Worm (Caenorhabditis elegans) whole organism, late embryonic: ENCODE measurements around the gene dhs-29.

Source experiments
- C38D4.7 ChIP-seq: fragments of 200-800 bp; sonication (Bioruptor generic); optimal IDR thresholded peaks from 2 replicates; lab custom pipeline; 2018; ENCODE audit warnings: mild to moderate bottlenecking, missing genetic modification characterization, moderate library complexity, missing compliant biosample characterization
- F13H6.1 ChIP-seq: sonication (generic microtip); optimal IDR thresholded peaks from 2 replicates; lab custom pipeline; 2016; ENCODE audit warnings: missing genetic modification characterization, missing compliant biosample characterization
- K02D7.2 ChIP-seq: sonication (generic microtip); optimal IDR thresholded peaks from 2 replicates; lab custom pipeline; 2017; ENCODE audit warnings: mild to moderate bottlenecking, missing genetic modification characterization, missing compliant biosample characterization
- K09A11.1 ChIP-seq: sonication (generic microtip); optimal IDR thresholded peaks from 2 replicates; lab custom pipeline; 2017; ENCODE audit warnings: antibody characterized with exemption, mild to moderate bottlenecking, missing genetic modification characterization, missing compliant biosample characterization; ENCODE audit not compliant: insufficient read depth
- T23F11.4 ChIP-seq: fragments of 200-800 bp; sonication (Bioruptor generic); optimal IDR thresholded peaks from 2 replicates; lab custom pipeline; 2018; ENCODE audit warnings: mild to moderate bottlenecking, missing genetic modification characterization, missing compliant biosample characterization
- ceh-14 ChIP-seq: sonication (generic microtip); optimal IDR thresholded peaks from 2 replicates; lab custom pipeline; 2016; ENCODE audit warnings: missing genotype, missing genetic modification characterization, missing compliant biosample characterization
- ceh-19 ChIP-seq: fragments of 200-800 bp; sonication (Bioruptor generic); optimal IDR thresholded peaks from 2 replicates; lab custom pipeline; 2018; ENCODE audit warnings: mild to moderate bottlenecking, missing genetic modification characterization, missing compliant biosample characterization
- ceh-2 ChIP-seq: sonication (generic microtip); optimal IDR thresholded peaks from 2 replicates; lab custom pipeline; 2016; ENCODE audit warnings: missing genotype, missing genetic modification characterization, missing compliant biosample characterization
- ceh-22 ChIP-seq: sonication (generic microtip); optimal IDR thresholded peaks from 2 replicates; lab custom pipeline; 2017; ENCODE audit warnings: missing biosample characterization, missing genetic modification characterization
- ceh-24 ChIP-seq: sonication (generic microtip); optimal IDR thresholded peaks from 2 replicates; lab custom pipeline; 2016; ENCODE audit warnings: mild to moderate bottlenecking, missing genetic modification characterization, missing compliant biosample characterization
- ceh-31 ChIP-seq: sonication (generic microtip); optimal IDR thresholded peaks from 2 replicates; lab custom pipeline; 2016; ENCODE audit warnings: missing genetic modification characterization, missing compliant biosample characterization
- ceh-34 ChIP-seq: sonication (generic microtip); optimal IDR thresholded peaks from 2 replicates; lab custom pipeline; 2016; ENCODE audit warnings: mild to moderate bottlenecking, missing genetic modification characterization, missing compliant biosample characterization
- ceh-45 ChIP-seq: fragments of 200-800 bp; sonication (Bioruptor generic); IDR thresholded peaks from 2 replicates; pipeline ENCODE4 v1.3.6; 2022; ENCODE audit warnings: missing genetic modification reagents, missing genetic modification characterization, missing compliant biosample characterization
- ceh-9 ChIP-seq: sonication (generic microtip); optimal IDR thresholded peaks from 2 replicates; lab custom pipeline; 2016; ENCODE audit warnings: mild to moderate bottlenecking, missing genetic modification characterization, inconsistent platforms, missing compliant biosample characterization
- che-1 ChIP-seq: sonication (generic microtip); optimal IDR thresholded peaks from 2 replicates; lab custom pipeline; 2016; ENCODE audit warnings: mild to moderate bottlenecking, missing genetic modification characterization, missing compliant biosample characterization
- dmd-4 ChIP-seq: sonication (generic microtip); optimal IDR thresholded peaks from 2 replicates; lab custom pipeline; 2016; ENCODE audit warnings: borderline replicate concordance, missing genetic modification characterization, missing compliant biosample characterization
- dve-1 ChIP-seq: sonication (generic microtip); optimal IDR thresholded peaks from 2 replicates; lab custom pipeline; 2017; ENCODE audit warnings: antibody characterized with exemption, mild to moderate bottlenecking, missing genetic modification characterization, missing compliant biosample characterization
- ets-4 ChIP-seq: sonication (generic microtip); optimal IDR thresholded peaks from 2 replicates; lab custom pipeline; 2016; ENCODE audit warnings: missing genetic modification characterization, missing compliant biosample characterization
- eyg-1 ChIP-seq: sonication (generic microtip); optimal IDR thresholded peaks from 2 replicates; lab custom pipeline; 2016; ENCODE audit warnings: missing genotype, missing genetic modification characterization, missing compliant biosample characterization
- fax-1 ChIP-seq: sonication (generic microtip); optimal IDR thresholded peaks from 2 replicates; lab custom pipeline; 2016; ENCODE audit warnings: missing genotype, missing genetic modification characterization, missing compliant biosample characterization
- fkh-6 ChIP-seq: sonication (generic microtip); optimal IDR thresholded peaks from 2 replicates; lab custom pipeline; 2016; ENCODE audit warnings: missing genetic modification characterization, missing compliant biosample characterization
- gmeb-2 ChIP-seq: sonication (generic microtip); optimal IDR thresholded peaks from 2 replicates; lab custom pipeline; 2016; ENCODE audit warnings: missing genetic modification characterization, inconsistent platforms, missing compliant biosample characterization
- hlh-13 ChIP-seq: fragments of 200-800 bp; sonication (Bioruptor generic); optimal IDR thresholded peaks from 2 replicates; lab custom pipeline; 2018; ENCODE audit warnings: mild to moderate bottlenecking, missing genetic modification characterization, missing compliant biosample characterization
- hlh-30 ChIP-seq: sonication (generic microtip); optimal IDR thresholded peaks from 2 replicates; lab custom pipeline; 2017; ENCODE audit warnings: antibody characterized with exemption, missing genetic modification characterization, missing compliant biosample characterization; ENCODE audit not compliant: insufficient read depth
- hlh-6 ChIP-seq: sonication (generic microtip); optimal IDR thresholded peaks from 2 replicates; lab custom pipeline; 2016; ENCODE audit warnings: missing genotype, missing genetic modification characterization, missing compliant biosample characterization
- lin-11 ChIP-seq: fragments of 200-800 bp; sonication (Bioruptor generic); optimal IDR thresholded peaks from 2 replicates; lab custom pipeline; 2018; ENCODE audit warnings: mild to moderate bottlenecking, missing genetic modification characterization, missing compliant biosample characterization
- madf-2 ChIP-seq: sonication (generic microtip); optimal IDR thresholded peaks from 2 replicates; lab custom pipeline; 2017; ENCODE audit warnings: missing genetic modification characterization, missing compliant biosample characterization
- nfya-1 ChIP-seq: sonication (generic microtip); optimal IDR thresholded peaks from 2 replicates; lab custom pipeline; 2017; ENCODE audit warnings: missing genetic modification characterization, mild to moderate bottlenecking, missing compliant biosample characterization, antibody characterized with exemption, moderate library complexity
- nhr-11 ChIP-seq: fragments of 150-350 bp; optimal IDR thresholded peaks from 2 replicates; lab custom pipeline; 2014; ENCODE audit warnings: missing biosample characterization, missing genetic modification characterization
- odd-2 ChIP-seq: sonication (generic microtip); optimal IDR thresholded peaks from 2 replicates; lab custom pipeline; 2017; ENCODE audit warnings: antibody characterized with exemption, mild to moderate bottlenecking, missing genetic modification characterization, missing compliant biosample characterization
- pax-1 ChIP-seq: fragments of 150-350 bp; optimal IDR thresholded peaks from 2 replicates; lab custom pipeline; 2014; ENCODE audit warnings: missing biosample characterization, missing genetic modification characterization
- pha-4 ChIP-seq: fragments of 150-350 bp; optimal IDR thresholded peaks from 2 replicates; lab custom pipeline; 2018; ENCODE audit warnings: missing biosample characterization, missing genetic modification reagents, missing genetic modification characterization
- pqm-1 ChIP-seq: sonication (generic microtip); optimal IDR thresholded peaks from 2 replicates; lab custom pipeline; 2016; ENCODE audit warnings: missing genetic modification characterization, missing compliant biosample characterization
- rnt-1 ChIP-seq: sonication (generic microtip); optimal IDR thresholded peaks from 2 replicates; lab custom pipeline; 2016; ENCODE audit warnings: missing genetic modification characterization, missing compliant biosample characterization
- sox-2 ChIP-seq: fragments of 200-800 bp; sonication (Bioruptor generic); IDR thresholded peaks from 2 replicates; pipeline ENCODE4 v1.3.6; 2022; ENCODE audit warnings: missing genetic modification reagents, missing genetic modification characterization, missing compliant biosample characterization
- syd-9 ChIP-seq: sonication (generic microtip); optimal IDR thresholded peaks from 2 replicates; lab custom pipeline; 2016; ENCODE audit warnings: mild to moderate bottlenecking, missing genetic modification characterization, moderate library complexity, missing compliant biosample characterization
- tbx-2 ChIP-seq: sonication (generic microtip); optimal IDR thresholded peaks from 2 replicates; lab custom pipeline; 2016; ENCODE audit warnings: missing genetic modification characterization, missing compliant biosample characterization
- ttx-3 ChIP-seq: sonication (generic microtip); optimal IDR thresholded peaks from 2 replicates; lab custom pipeline; 2016; ENCODE audit warnings: missing genetic modification reagents, missing genetic modification characterization, missing compliant biosample characterization
- unc-42 ChIP-seq: sonication (generic microtip); optimal IDR thresholded peaks from 2 replicates; lab custom pipeline; 2016; ENCODE audit warnings: missing genotype, missing genetic modification characterization, missing compliant biosample characterization
- unc-55 ChIP-seq: sonication (generic microtip); optimal IDR thresholded peaks from 2 replicates; lab custom pipeline; 2017; ENCODE audit warnings: missing biosample characterization, missing genetic modification reagents, missing genetic modification characterization
- unc-86 ChIP-seq: sonication (generic microtip); optimal IDR thresholded peaks from 2 replicates; lab custom pipeline; 2016; ENCODE audit warnings: missing genetic modification characterization, missing compliant biosample characterization
- zip-5 ChIP-seq: sonication (generic microtip); optimal IDR thresholded peaks from 2 replicates; lab custom pipeline; 2016; ENCODE audit warnings: missing genetic modification characterization, missing compliant biosample characterization
- ztf-16 ChIP-seq: sonication (generic microtip); optimal IDR thresholded peaks from 2 replicates; lab custom pipeline; 2017; ENCODE audit warnings: missing genetic modification characterization, missing compliant biosample characterization

dhs-29 gene

ce11 chrX:7703863-7704262 is 39.1 kb upstream of the dhs-29 start:
- TF ChIP-seq pax-1 (tag; lab: Kevin White, UChicago) (no peak), hlh-30 (no peak), ceh-19 (GFP tag; lab: Kevin White, UChicago) (no peak), eyg-1 (tag; lab: Kevin White, UChicago) (no peak), unc-55 (GFP tag; lab: Kevin White, UChicago) (no peak), ceh-22 (tag; lab: Kevin White, UChicago) (no peak), T23F11.4 (GFP tag; lab: Kevin White, UChicago) (no peak), K02D7.2 (tag; lab: Kevin White, UChicago) (no peak), hlh-6 (tag; lab: Kevin White, UChicago) (no peak), pha-4 (tag; lab: Kevin White, UChicago) (no peak), ceh-14 (no peak), lin-11 (tag; lab: Kevin White, UChicago) (no peak), ceh-9 (no peak), sox-2 (GFP tag; lab: Robert Waterston, UW) (no peak), fax-1 (tag; lab: Kevin White, UChicago) (no peak), rnt-1 (tag; lab: Kevin White, UChicago) (no peak), gmeb-2 (tag; lab: Kevin White, UChicago) (no peak), hlh-13 (GFP tag; lab: Kevin White, UChicago) (no peak), ttx-3 (tag; lab: Kevin White, UChicago) (no peak)

- TF ChIP-seq ceh-24 (no peak), dmd-4 (tag; lab: Kevin White, UChicago) (no peak), sox-2 (GFP tag; lab: Robert Waterston, UW) (no peak), pax-1 (tag; lab: Kevin White, UChicago) (no peak), ztf-16 (tag; lab: Kevin White, UChicago) (no peak), F13H6.1 (tag; lab: Kevin White, UChicago) (no peak), C38D4.7 (GFP tag; lab: Kevin White, UChicago) (no peak), che-1 (no peak), unc-42 (no peak), ceh-34 (tag; lab: Kevin White, UChicago) (no peak), rnt-1 (tag; lab: Kevin White, UChicago) (no peak), pha-4 (tag; lab: Kevin White, UChicago) (no peak), fkh-6 (no peak), unc-86 (no peak), K09A11.1 (tag; lab: Kevin White, UChicago) (no peak), ets-4 (no peak), dve-1 (tag; lab: Kevin White, UChicago) (no peak)
Observed at ce11 chrX:7689570-7689969, 24.9 kb upstream of the dhs-29 start.

- TF ChIP-seq fkh-6 = no peak
- TF ChIP-seq dmd-4 (tag; lab: Kevin White, UChicago) = no peak
- TF ChIP-seq nhr-11 (tag; lab: Kevin White, UChicago) = no peak
- TF ChIP-seq odd-2 (tag; lab: Kevin White, UChicago) = no peak
- no peak for TF ChIP-seq zip-5 (tag; lab: Kevin White, UChicago)
- TF ChIP-seq ceh-31 (tag; lab: Kevin White, UChicago) = no peak
- no peak for TF ChIP-seq pqm-1
- TF ChIP-seq ttx-3 (tag; lab: Kevin White, UChicago) = no peak
- no peak for TF ChIP-seq madf-2
- TF ChIP-seq ceh-2 = no peak
- TF ChIP-seq tbx-2 (tag; lab: Kevin White, UChicago) = no peak
- TF ChIP-seq ceh-34 (tag; lab: Kevin White, UChicago) = no peak
- TF ChIP-seq syd-9 (tag; lab: Kevin White, UChicago) = no peak
- no peak for TF ChIP-seq nfya-1
- no peak for TF ChIP-seq ceh-45 (GFP tag; lab: Robert Waterston, UW)
Observed at ce11 chrX:7689119-7689518, 24.4 kb upstream of the dhs-29 start, which contains the start of gene clik-2. clik-2 (minus strand) TSS chrX:7689219.
